Fruit fly (Drosophila melanogaster) whole organism, embryonic: ENCODE data around the gene CG6325.

ENCODE experiments used
- B-H2 ChIP-seq: fragments of 200-800 bp; sonication (Bioruptor generic); optimal IDR thresholded peaks from 2 replicates; lab custom pipeline; 2018; ENCODE audit warnings: missing biosample characterization, mild to moderate bottlenecking, missing genetic modification characterization
- CG10267 ChIP-seq: fragments of 200-800 bp; sonication (Bioruptor generic); optimal IDR thresholded peaks from 2 replicates; lab custom pipeline; 2018; ENCODE audit warnings: missing biosample characterization, mild to moderate bottlenecking, missing genetic modification characterization, moderate library complexity
- CG10274 ChIP-seq: fragments of 200-800 bp; sonication (Bioruptor generic); optimal IDR thresholded peaks from 3 replicates; lab custom pipeline; 2017; ENCODE audit warnings: missing biosample characterization, mild to moderate bottlenecking, missing genetic modification characterization
- CG10543 ChIP-seq: fragments of 200-800 bp; sonication (Bioruptor generic); optimal IDR thresholded peaks from 3 replicates; lab custom pipeline; 2017; ENCODE audit warnings: missing biosample characterization, mild to moderate bottlenecking, missing genetic modification characterization, moderate library complexity
- CG10654 ChIP-seq: fragments of 200-800 bp; sonication (Bioruptor generic); optimal IDR thresholded peaks from 2 replicates; lab custom pipeline; 2016; ENCODE audit warnings: missing biosample characterization, missing genetic modification characterization
- CG11504 ChIP-seq: fragments of 200-800 bp; sonication (Bioruptor generic); optimal IDR thresholded peaks from 3 replicates; lab custom pipeline; 2019; ENCODE audit warnings: missing biosample characterization, mild to moderate bottlenecking, missing genetic modification characterization, moderate library complexity
- CG11723 ChIP-seq: fragments of 200-800 bp; sonication (Bioruptor generic); optimal IDR thresholded peaks from 2 replicates; lab custom pipeline; 2017; ENCODE audit warnings: missing biosample characterization, mild to moderate bottlenecking, missing genetic modification characterization
- CG12942 ChIP-seq: fragments of 200-800 bp; sonication (Bioruptor generic); optimal IDR thresholded peaks from 3 replicates; lab custom pipeline; 2016; ENCODE audit warnings: missing biosample characterization, missing genetic modification characterization
- CG14860 ChIP-seq: fragments of 200-800 bp; sonication (Bioruptor generic); IDR thresholded peaks from 3 replicates; pipeline ENCODE4 v1.3.6; 2022; ENCODE audit warnings: missing biosample characterization, missing genetic modification characterization; ENCODE audit not compliant: partially characterized antibody
- CG14965 ChIP-seq: fragments of 200-800 bp; sonication (Bioruptor generic); optimal IDR thresholded peaks from 2 replicates; lab custom pipeline; 2016; ENCODE audit warnings: missing biosample characterization, missing genetic modification characterization, borderline replicate concordance
- CG15479 ChIP-seq: fragments of 200-800 bp; sonication (Bioruptor generic); optimal IDR thresholded peaks from 3 replicates; lab custom pipeline; 2019; ENCODE audit warnings: missing biosample characterization, mild to moderate bottlenecking, missing genetic modification characterization, moderate library complexity
- CG1603 ChIP-seq: fragments of 200-800 bp; sonication (Bioruptor generic); optimal IDR thresholded peaks from 2 replicates; lab custom pipeline; 2019; ENCODE audit warnings: missing biosample characterization, mild to moderate bottlenecking, missing genetic modification characterization, moderate library complexity
- CG17568 ChIP-seq: fragments of 200-800 bp; sonication (Bioruptor generic); optimal IDR thresholded peaks from 2 replicates; lab custom pipeline; 2018; ENCODE audit warnings: missing biosample characterization, mild to moderate bottlenecking, missing genetic modification characterization, moderate library complexity
- CG2202 ChIP-seq: fragments of 200-800 bp; sonication (Bioruptor generic); optimal IDR thresholded peaks from 2 replicates; lab custom pipeline; 2018; ENCODE audit warnings: missing biosample characterization, mild to moderate bottlenecking, missing genetic modification characterization
- CG2678 ChIP-seq: fragments of 200-800 bp; sonication (Bioruptor generic); optimal IDR thresholded peaks from 3 replicates; lab custom pipeline; 2019; ENCODE audit warnings: missing biosample characterization, mild to moderate bottlenecking, missing genetic modification characterization, moderate library complexity
- CG3995 ChIP-seq: fragments of 200-800 bp; sonication (Bioruptor generic); optimal IDR thresholded peaks from 3 replicates; lab custom pipeline; 2016; ENCODE audit warnings: missing biosample characterization, missing genetic modification characterization
- CG6272 ChIP-seq: fragments of 200-800 bp; sonication (Bioruptor generic); IDR thresholded peaks from 2 replicates; pipeline ENCODE4 v1.3.6; 2022; ENCODE audit warnings: missing biosample characterization, missing genetic modification characterization
- CG7786 ChIP-seq: fragments of 200-800 bp; sonication (Bioruptor generic); optimal IDR thresholded peaks from 2 replicates; lab custom pipeline; 2016; ENCODE audit warnings: missing biosample characterization, missing genetic modification characterization
- CG8359 ChIP-seq: fragments of 200-800 bp; sonication (Bioruptor generic); optimal IDR thresholded peaks from 2 replicates; lab custom pipeline; 2017; ENCODE audit warnings: missing biosample characterization, mild to moderate bottlenecking, missing genetic modification characterization, borderline replicate concordance
- CG8478 ChIP-seq: fragments of >200 bp; optimal IDR thresholded peaks from 2 replicates; lab custom pipeline; 2018
- CoRest ChIP-seq: fragments of 200-800 bp; sonication (Bioruptor generic); optimal IDR thresholded peaks from 3 replicates; lab custom pipeline; 2018; ENCODE audit warnings: missing biosample characterization, mild to moderate bottlenecking, missing genetic modification characterization, moderate library complexity
- Doc3 ChIP-seq: fragments of 200-800 bp; sonication (Bioruptor generic); IDR thresholded peaks from 3 replicates; pipeline ENCODE4 v1.3.6; 2022; ENCODE audit warnings: missing biosample characterization, missing genetic modification characterization; ENCODE audit not compliant: partially characterized antibody
- Dref ChIP-seq: fragments of 200-800 bp; sonication (Bioruptor generic); IDR thresholded peaks from 2 replicates; pipeline ENCODE4 v1.3.6; 2022; ENCODE audit warnings: missing biosample characterization, missing genetic modification characterization
- HLH3B ChIP-seq: fragments of 200-800 bp; sonication (Bioruptor generic); IDR thresholded peaks from 2 replicates; pipeline ENCODE4 v1.3.6; 2022; ENCODE audit warnings: missing biosample characterization, missing genetic modification characterization
- Hey ChIP-seq: fragments of 200-800 bp; sonication (Bioruptor generic); optimal IDR thresholded peaks from 3 replicates; lab custom pipeline; 2018; ENCODE audit warnings: missing biosample characterization, mild to moderate bottlenecking, missing genetic modification characterization
- Med ChIP-seq: fragments of 200-800 bp; sonication (Bioruptor generic); peaks from one replicate; lab custom pipeline; 2016; ENCODE audit warnings: missing biosample characterization, missing genetic modification characterization, mild to moderate bottlenecking, inconsistent platforms, moderate library complexity
- Myb ChIP-seq: fragments of 200-800 bp; sonication (Bioruptor generic); optimal IDR thresholded peaks from 2 replicates; lab custom pipeline; 2016; ENCODE audit warnings: missing biosample characterization, missing genetic modification characterization
- Nf-YC ChIP-seq: fragments of 200-800 bp; optimal IDR thresholded peaks from 3 replicates; lab custom pipeline; 2019; ENCODE audit warnings: missing biosample characterization, mild to moderate bottlenecking, missing genetic modification characterization, moderate library complexity
- Optix ChIP-seq: fragments of 200-800 bp; sonication (Bioruptor generic); IDR thresholded peaks from 3 replicates; pipeline ENCODE4 v1.3.6; 2022; ENCODE audit warnings: missing biosample characterization, missing genetic modification characterization
- Stat92E ChIP-seq, 3 experiments: fragments of >200 bp in 2 of 3; fragments of 200-800 bp in 1 of 3; sonication (Bioruptor generic) in 1 of 3; optimal IDR thresholded peaks; 2 replicates each; lab custom pipeline; 2017 to 2019; ENCODE audit warnings: missing biosample characterization in 3 of 3, missing genetic modification characterization in 3 of 3, mild to moderate bottlenecking in 1 of 3, moderate library complexity in 1 of 3
- aop ChIP-seq: fragments of 200-800 bp; sonication (Bioruptor generic); IDR thresholded peaks from 2 replicates; pipeline ENCODE4 v1.3.6; 2022; ENCODE audit warnings: missing biosample characterization, missing genetic modification characterization
- bab2 ChIP-seq: fragments of 200-800 bp; sonication (Bioruptor generic); optimal IDR thresholded peaks from 2 replicates; lab custom pipeline; 2016; ENCODE audit warnings: missing biosample characterization, missing genetic modification characterization
- bbx ChIP-seq: fragments of 200-800 bp; sonication (Bioruptor generic); IDR thresholded peaks from 2 replicates; pipeline ENCODE4 v1.3.6; 2022; ENCODE audit warnings: missing biosample characterization, missing genetic modification characterization; ENCODE audit not compliant: partially characterized antibody
- bigmax ChIP-seq: fragments of 200-800 bp; sonication (Bioruptor generic); optimal IDR thresholded peaks from 2 replicates; lab custom pipeline; 2018; ENCODE audit warnings: missing biosample characterization, mild to moderate bottlenecking, missing genetic modification characterization
- bsh ChIP-seq, 2 experiments: fragments of 200-800 bp; sonication (Bioruptor generic); optimal IDR thresholded peaks; 2 replicates each; lab custom pipeline; 2017 to 2018; ENCODE audit warnings: mild to moderate bottlenecking in 2 of 2, missing biosample characterization in 2 of 2, missing genetic modification characterization in 2 of 2, moderate library complexity in 1 of 2
- dati ChIP-seq: fragments of 200-800 bp; sonication (Bioruptor generic); IDR thresholded peaks from 2 replicates; pipeline ENCODE4 v1.3.6; 2022; ENCODE audit warnings: missing biosample characterization, missing genetic modification characterization
- en ChIP-seq: fragments of 200-800 bp; sonication (Bioruptor generic); optimal IDR thresholded peaks from 2 replicates; lab custom pipeline; 2016; ENCODE audit warnings: missing biosample characterization, missing genetic modification characterization
- ftz-f1 ChIP-seq: fragments of 200-800 bp; sonication (Bioruptor generic); optimal IDR thresholded peaks from 2 replicates; lab custom pipeline; 2016; ENCODE audit warnings: missing biosample characterization, missing genetic modification characterization
- knrl ChIP-seq: fragments of 200-800 bp; sonication (Bioruptor generic); IDR thresholded peaks from 3 replicates; pipeline ENCODE4 v1.3.6; 2022; ENCODE audit warnings: missing biosample characterization, missing genetic modification characterization; ENCODE audit not compliant: partially characterized antibody
- lilli ChIP-seq: fragments of 200-800 bp; sonication (Bioruptor generic); optimal IDR thresholded peaks from 3 replicates; lab custom pipeline; 2016; ENCODE audit warnings: missing biosample characterization, missing genetic modification characterization
- luna ChIP-seq: fragments of 200-800 bp; sonication (Bioruptor generic); optimal IDR thresholded peaks from 2 replicates; lab custom pipeline; 2016; ENCODE audit warnings: missing biosample characterization, missing genetic modification characterization
- scrt ChIP-seq: fragments of 200-800 bp; sonication (Bioruptor generic); optimal IDR thresholded peaks from 2 replicates; lab custom pipeline; 2018; ENCODE audit warnings: missing biosample characterization, mild to moderate bottlenecking, missing genetic modification characterization, moderate library complexity
- sens ChIP-seq: fragments of 200-800 bp; sonication (Bioruptor generic); peaks from one replicate; lab custom pipeline; 2016; ENCODE audit warnings: missing biosample characterization, missing genetic modification characterization
- sr ChIP-seq: fragments of 200-800 bp; sonication (Bioruptor generic); IDR thresholded peaks from 3 replicates; pipeline ENCODE4 v1.3.6; 2022; ENCODE audit warnings: missing biosample characterization, missing genetic modification characterization
- trh ChIP-seq: fragments of 200-800 bp; sonication (Bioruptor generic); optimal IDR thresholded peaks from 2 replicates; lab custom pipeline; 2016; ENCODE audit warnings: missing biosample characterization, missing genetic modification characterization
- zf30C ChIP-seq: fragments of 200-800 bp; sonication (Bioruptor generic); optimal IDR thresholded peaks from 3 replicates; lab custom pipeline; 2018; ENCODE audit warnings: missing biosample characterization, mild to moderate bottlenecking, missing genetic modification characterization

The CG6325 gene

DNA sequence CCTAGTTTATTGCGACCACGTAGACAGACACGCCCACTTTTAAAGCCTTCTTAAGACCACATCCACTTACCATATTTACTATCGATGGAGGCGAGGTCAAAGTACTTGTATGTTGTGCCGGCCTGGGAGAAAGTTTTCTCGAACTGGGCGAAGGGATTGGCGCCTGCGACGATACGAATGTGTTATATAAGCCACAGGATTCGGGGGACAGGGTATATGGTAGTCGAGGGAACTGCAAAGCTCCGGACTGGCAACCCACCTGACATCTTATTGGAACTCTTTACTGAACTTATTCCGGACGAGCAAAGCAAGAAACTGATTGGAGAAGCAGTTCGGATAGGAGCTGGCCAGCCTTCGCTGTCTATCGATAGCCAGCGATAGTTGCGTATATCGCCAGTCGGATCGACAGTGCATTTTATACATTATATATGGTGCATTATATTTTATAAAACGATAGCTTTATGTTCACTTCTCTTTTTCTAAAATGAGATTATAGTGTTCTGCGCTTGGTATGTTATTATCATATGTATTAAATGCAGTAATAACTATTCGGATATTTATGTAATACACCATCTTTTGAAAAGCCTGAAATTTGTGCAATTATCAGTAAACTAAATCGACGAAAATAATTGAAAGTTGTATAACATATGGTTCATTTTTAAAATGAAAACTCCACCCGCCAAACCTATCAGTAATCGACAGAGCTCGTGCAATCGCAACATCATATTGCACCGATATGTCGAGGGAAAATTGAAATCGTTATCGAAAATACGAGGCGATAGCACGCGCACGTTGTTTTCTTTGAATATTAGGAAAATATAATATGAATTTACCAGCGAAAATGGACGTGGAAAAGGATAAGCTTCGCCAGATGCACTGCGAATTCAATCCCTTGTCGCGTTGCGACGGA is 5.7 kb upstream of the CG6325 start, which contains the start of the genes Irp-1B and Rrp46 (continued):
- TF ChIP-seq Hey (tag; lab: Kevin White, UChicago) (no peak), Med (peak; percentile 70), Myb (GFP tag; lab: Kevin White, UChicago) (peak; percentile 22), bab2 (no peak), CG6272 (GFP tag; lab: Robert Waterston, UW) (no peak), Doc3 (GFP tag; lab: Robert Waterston, UW) (peak; percentile 73), CG11504 (tag; lab: Kevin White, UChicago) (peak; percentile 26), zf30C (GFP tag; lab: Kevin White, UChicago) (no peak), lilli (GFP tag; lab: Kevin White, UChicago) (peak; percentile 21), bbx (GFP tag; lab: Robert Waterston, UW) (peak; percentile 95), Nf-YC (peak; percentile 10), CG10267 (tag; lab: Kevin White, UChicago) (peak; percentile 6), Dref (peak; percentile 88), CG17568 (no peak), bsh (GFP tag; optimal IDR thresholded peaks at IDR 0.05; lab: Kevin White, UChicago) (peak in 1 of 2 experiments; percentile 33), CG10543 (GFP tag; lab: Kevin White, UChicago) (peak; percentile 5), CoRest (tag; lab: Kevin White, UChicago) (peak; percentile 15), knrl (GFP tag; lab: Robert Waterston, UW) (peak; percentile 77), CG15479 (peak; percentile 65), CG14860 (GFP tag; lab: Robert Waterston, UW) (peak; percentile 97)
- TF ChIP-seq, all 482 proteins: peak for 80

DNA sequence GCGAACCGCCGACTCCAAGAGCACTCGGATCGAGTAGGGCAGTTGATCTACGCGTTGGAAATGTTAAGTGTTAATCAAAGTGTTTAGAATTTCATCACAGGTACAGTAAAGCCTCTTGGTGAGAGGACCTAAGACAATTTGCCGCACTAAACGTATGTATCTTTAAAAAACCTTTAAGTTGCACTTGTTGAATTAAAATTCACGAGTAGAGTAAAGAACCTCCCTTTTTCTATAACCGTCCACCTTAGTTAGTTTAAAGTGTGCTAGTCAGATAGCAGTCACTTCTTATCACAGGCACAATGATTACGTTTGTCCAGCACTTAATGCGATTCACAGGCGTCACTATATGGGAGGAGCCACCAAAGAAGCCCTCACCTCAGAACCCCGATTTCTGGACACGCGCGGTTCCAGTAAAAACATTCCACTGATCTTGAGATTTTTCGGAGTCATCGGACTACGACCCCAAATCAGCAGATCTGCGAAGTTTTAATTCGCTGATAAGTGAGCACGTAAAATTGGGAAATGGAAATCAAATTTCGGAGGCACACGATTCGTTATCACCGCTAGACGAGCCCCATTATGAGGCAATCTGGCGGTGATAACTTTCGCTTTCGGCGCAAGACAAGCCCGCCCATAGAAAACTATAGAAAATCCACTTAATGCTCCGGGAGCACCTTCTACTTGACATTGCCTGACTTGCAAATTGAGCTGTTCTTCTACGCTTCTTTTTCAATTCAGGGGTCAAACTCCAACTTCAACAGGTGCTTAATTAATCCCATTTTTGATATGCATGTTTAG is 4.9 kb upstream of the CG6325 start:
- TF ChIP-seq ftz-f1 (GFP tag; lab: Kevin White, UChicago), result no peak
- no peak for TF ChIP-seq CG8478
- no peak for TF ChIP-seq CG8359 (GFP tag; lab: Kevin White, UChicago)
- no peak for TF ChIP-seq Optix (GFP tag; lab: Robert Waterston, UW)
- peak; percentile 96 for TF ChIP-seq Med
- no peak for TF ChIP-seq B-H2 (GFP tag; lab: Kevin White, UChicago)
- TF ChIP-seq CG2202 (tag; lab: Kevin White, UChicago), result no peak
- TF ChIP-seq scrt (GFP tag; lab: Kevin White, UChicago), result no peak
- peak; percentile 48 for TF ChIP-seq CG3995 (GFP tag; lab: Kevin White, UChicago)
- TF ChIP-seq aop (GFP tag; lab: Robert Waterston, UW), result no peak
- TF ChIP-seq HLH3B, result peak; percentile 55; the same call in 1 of the 2 replicates
- no peak for TF ChIP-seq CG10654 (GFP tag; lab: Kevin White, UChicago)
- TF ChIP-seq CG7786 (GFP tag; lab: Kevin White, UChicago), result no peak
- TF ChIP-seq trh (GFP tag; lab: Kevin White, UChicago), result no peak
- TF ChIP-seq CG12942 (GFP tag; lab: Kevin White, UChicago), result no peak
- no peak for TF ChIP-seq dati (GFP tag; lab: Robert Waterston, UW)
- no peak for TF ChIP-seq luna (GFP tag; lab: Kevin White, UChicago)
- TF ChIP-seq Stat92E (GFP tag; optimal IDR thresholded peaks at IDR 0.05; lab: Kevin White, UChicago), result no peak
- peak; percentile 55 for TF ChIP-seq sens (GFP tag; lab: Kevin White, UChicago)
- no peak for TF ChIP-seq bigmax (GFP tag; lab: Kevin White, UChicago)
- TF ChIP-seq en (GFP tag; lab: Kevin White, UChicago), result no peak
- TF ChIP-seq CG2678 (tag; lab: Kevin White, UChicago), result no peak
- no peak for TF ChIP-seq CG14965
- TF ChIP-seq CG11723, result no peak
- no peak for TF ChIP-seq CG1603
- peak; percentile 17 for TF ChIP-seq CG10274 (GFP tag; lab: Kevin White, UChicago)
- TF ChIP-seq sr (GFP tag; lab: Robert Waterston, UW), result no peak
